Fruit fly (Drosophila melanogaster) whole organism, pupa: ENCODE data around the gene Sirt6.

Experiments
- CG10348 ChIP-seq: fragments of 200-800 bp; sonication (Bioruptor generic); IDR thresholded peaks from 2 replicates; pipeline ENCODE4 v1.3.6; 2022; ENCODE audit warnings: missing biosample characterization, missing genetic modification characterization
- CG12605 ChIP-seq: fragments of 200-800 bp; sonication (Bioruptor generic); IDR thresholded peaks from 2 replicates; pipeline ENCODE4 v1.3.6; 2022; ENCODE audit warnings: missing biosample characterization, missing genetic modification characterization
- CG13204 ChIP-seq: fragments of 200-800 bp; sonication (Bioruptor generic); optimal IDR thresholded peaks from 2 replicates; lab custom pipeline; 2018; ENCODE audit warnings: missing biosample characterization, mild to moderate bottlenecking, missing genetic modification characterization, moderate library complexity
- CG15710 ChIP-seq: fragments of 200-800 bp; sonication (Bioruptor generic); optimal IDR thresholded peaks from 2 replicates; lab custom pipeline; 2018; ENCODE audit warnings: missing biosample characterization, mild to moderate bottlenecking, missing genetic modification characterization, moderate library complexity
- CG32121 ChIP-seq: fragments of 200-800 bp; sonication (Bioruptor generic); IDR thresholded peaks from 2 replicates; pipeline ENCODE4 v1.3.6; 2022; ENCODE audit warnings: missing biosample characterization, missing genetic modification characterization
- CG34367 ChIP-seq: fragments of 200-800 bp; sonication (Bioruptor generic); optimal IDR thresholded peaks from 2 replicates; lab custom pipeline; 2018; ENCODE audit warnings: missing biosample characterization, mild to moderate bottlenecking, missing genetic modification characterization
- CG4496 ChIP-seq: fragments of 200-800 bp; sonication (Bioruptor generic); IDR thresholded peaks from 3 replicates; pipeline ENCODE4 v1.3.6; 2022; ENCODE audit warnings: missing biosample characterization, missing genetic modification characterization
- CG9948 ChIP-seq: fragments of 200-800 bp; sonication (Bioruptor generic); optimal IDR thresholded peaks from 2 replicates; lab custom pipeline; 2018; ENCODE audit warnings: missing biosample characterization, mild to moderate bottlenecking, missing genetic modification characterization, moderate library complexity
- EcR ChIP-seq: fragments of 200-800 bp; sonication (Bioruptor generic); optimal IDR thresholded peaks from 3 replicates; lab custom pipeline; 2019; ENCODE audit warnings: missing biosample characterization, missing genetic modification characterization, mild to moderate bottlenecking, moderate library complexity, missing genetic modification reagents
- Ets98B ChIP-seq: fragments of 200-800 bp; sonication (Bioruptor generic); IDR thresholded peaks from 2 replicates; pipeline ENCODE4 v1.3.6; 2022; ENCODE audit warnings: missing biosample characterization, missing genetic modification characterization
- Pif1A ChIP-seq: fragments of 200-800 bp; sonication (Bioruptor generic); optimal IDR thresholded peaks from 3 replicates; lab custom pipeline; 2016; ENCODE audit warnings: missing biosample characterization, missing genetic modification characterization
- Pif1B ChIP-seq: fragments of 200-800 bp; sonication (Bioruptor generic); optimal IDR thresholded peaks from 3 replicates; lab custom pipeline; 2016; ENCODE audit warnings: missing biosample characterization, missing genetic modification characterization
- gl ChIP-seq: fragments of 200-800 bp; sonication (Bioruptor generic); optimal IDR thresholded peaks from 2 replicates; lab custom pipeline; 2018; ENCODE audit warnings: missing biosample characterization, mild to moderate bottlenecking, missing genetic modification characterization

Gene Sirt6

dm6 chr3R:10212799-10213198, 48.9 kb downstream of the Sirt6 start, which contains the start of gene Timp:
TSS of gene Timp (minus strand) at chr3R:10213007.
- TF ChIP-seq CG32121 (GFP tag; lab: Robert Waterston, UW) (peak; percentile 39; the same call in 1 of the 2 replicates), Ets98B (GFP tag; lab: Robert Waterston, UW) (peak; percentile 20; the same call in 1 of the 2 replicates), CG12605 (peak; percentile 26; the same call in 1 of the 2 replicates), CG4496 (GFP tag; lab: Robert Waterston, UW) (peak; percentile 54; the same call in 1 of the 3 replicates), CG13204 (no peak), Pif1B (GFP tag; lab: Kevin White, UChicago) (no peak), CG15710 (tag; lab: Kevin White, UChicago) (no peak)

- no peak for TF ChIP-seq CG12605
- TF ChIP-seq CG32121 (GFP tag; lab: Robert Waterston, UW): 0 out of 2 replicates have a peak, but pooled peaks have one; percentile 7
- TF ChIP-seq gl (tag; lab: Kevin White, UChicago): no peak
- TF ChIP-seq Ets98B (GFP tag; lab: Robert Waterston, UW): no peak
- TF ChIP-seq CG10348 (GFP tag; lab: Robert Waterston, UW): no peak
- no peak for TF ChIP-seq Pif1A
- no peak for TF ChIP-seq EcR
- 0 out of 3 replicates have a peak, but pooled peaks have one; percentile 17 for TF ChIP-seq CG4496 (GFP tag; lab: Robert Waterston, UW)
- no peak for TF ChIP-seq CG9948
- TF ChIP-seq CG34367 (tag; lab: Kevin White, UChicago): no peak
These were observed 54.9 kb downstream of the Sirt6 start for dm6 chr3R:10206740-10207139.
